Worm (Caenorhabditis elegans) whole organism, L1 larva: ENCODE data around the gene srx-5.

Source experiments
- C16A3.4 ChIP-seq: fragments of 150-350 bp; optimal IDR thresholded peaks from 2 replicates; lab custom pipeline; 2014; ENCODE audit warnings: missing biosample characterization, missing genetic modification characterization
- C34B4.2 ChIP-seq: sonication (generic microtip); optimal IDR thresholded peaks from 2 replicates; lab custom pipeline; 2017; ENCODE audit warnings: mild to moderate bottlenecking, missing genetic modification characterization, missing compliant biosample characterization
- Y116A8C.19 ChIP-seq: sonication (generic microtip); optimal IDR thresholded peaks from 2 replicates; lab custom pipeline; 2016; ENCODE audit warnings: missing compliant biosample characterization, missing genetic modification characterization, borderline replicate concordance
- aha-1 ChIP-seq: fragments of 150-350 bp; optimal IDR thresholded peaks from 2 replicates; lab custom pipeline; 2014; ENCODE audit warnings: missing biosample characterization, missing genetic modification characterization
- ceh-8 ChIP-seq: fragments of 200-800 bp; sonication (Bioruptor generic); optimal IDR thresholded peaks from 2 replicates; lab custom pipeline; 2018; ENCODE audit warnings: mild to moderate bottlenecking, missing genetic modification characterization, moderate library complexity, missing compliant biosample characterization
- ceh-90 ChIP-seq: sonication (generic microtip); optimal IDR thresholded peaks from 2 replicates; lab custom pipeline; 2016; ENCODE audit warnings: missing genetic modification characterization, missing compliant biosample characterization
- ces-1 ChIP-seq: fragments of 150-350 bp; optimal IDR thresholded peaks from 2 replicates; lab custom pipeline; 2014; ENCODE audit warnings: missing biosample characterization, missing genetic modification reagents, missing genetic modification characterization
- efl-1 ChIP-seq, 4 experiments: fragments of 150-350 bp; optimal IDR thresholded peaks in 3 of 4; peaks in 1 of 4; 1 replicate in 1 of 4; 2 replicates in 3 of 4; lab custom pipeline; 2014; ENCODE audit warnings: missing biosample characterization in 2 of 4, missing genetic modification characterization in 2 of 4, missing genetic modification reagents in 2 of 4
- efl-3 ChIP-seq: fragments of 200-800 bp; sonication (Bioruptor generic); optimal IDR thresholded peaks from 2 replicates; lab custom pipeline; 2018; ENCODE audit warnings: mild to moderate bottlenecking, missing genetic modification characterization, missing compliant biosample characterization
- egl-27 ChIP-seq, 2 experiments: fragments of 150-350 bp in 1 of 2; sonication (generic microtip); optimal IDR thresholded peaks; 3 replicates each; lab custom pipeline; 2017 to 2018; ENCODE audit warnings: missing biosample characterization in 2 of 2, missing genetic modification characterization in 2 of 2, missing genetic modification reagents in 2 of 2
- elt-2 ChIP-seq: sonication (generic microtip); optimal IDR thresholded peaks from 2 replicates; lab custom pipeline; 2016; ENCODE audit warnings: missing genetic modification characterization, mild to moderate bottlenecking, inconsistent platforms, missing compliant biosample characterization, missing genetic modification reagents
- fkh-10 ChIP-seq: sonication (generic microtip); optimal IDR thresholded peaks from 2 replicates; lab custom pipeline; 2017; ENCODE audit warnings: missing biosample characterization, missing genetic modification reagents, missing genetic modification characterization
- fkh-8 ChIP-seq: sonication (generic microtip); optimal IDR thresholded peaks from 2 replicates; lab custom pipeline; 2016; ENCODE audit warnings: mild to moderate bottlenecking, missing genetic modification characterization, missing compliant biosample characterization
- grh-1 ChIP-seq: fragments of 200-800 bp; sonication (Bioruptor generic); IDR thresholded peaks from 2 replicates; pipeline ENCODE4 v1.3.6; 2022; ENCODE audit warnings: missing genetic modification reagents, missing genetic modification characterization, missing compliant biosample characterization
- hlh-17 ChIP-seq: fragments of 200-800 bp; sonication (Bioruptor generic); optimal IDR thresholded peaks from 2 replicates; lab custom pipeline; 2018; ENCODE audit warnings: missing genetic modification characterization, mild to moderate bottlenecking, missing compliant biosample characterization, moderate library complexity, borderline replicate concordance
- irx-1 ChIP-seq: sonication (generic microtip); optimal IDR thresholded peaks from 2 replicates; lab custom pipeline; 2016; ENCODE audit warnings: missing genetic modification characterization, missing compliant biosample characterization
- lin-13 ChIP-seq: fragments of 150-350 bp; optimal IDR thresholded peaks from 2 replicates; lab custom pipeline; 2014; ENCODE audit warnings: missing biosample characterization, missing genetic modification reagents, missing genetic modification characterization
- lin-14 ChIP-seq: fragments of 200-800 bp; sonication (Bioruptor generic); optimal IDR thresholded peaks from 2 replicates; lab custom pipeline; 2018; ENCODE audit warnings: mild to moderate bottlenecking, missing genetic modification characterization, moderate library complexity, missing compliant biosample characterization
- mep-1 ChIP-seq: fragments of 150-350 bp; optimal IDR thresholded peaks from 2 replicates; lab custom pipeline; 2014; ENCODE audit warnings: missing biosample characterization, missing genetic modification characterization
- nhr-11 ChIP-seq: fragments of 150-350 bp; optimal IDR thresholded peaks from 2 replicates; lab custom pipeline; 2014; ENCODE audit warnings: missing biosample characterization, missing genetic modification characterization
- nhr-12 ChIP-seq: sonication (generic microtip); optimal IDR thresholded peaks from 2 replicates; lab custom pipeline; 2017; ENCODE audit warnings: missing biosample characterization, missing genetic modification characterization
- nhr-19 ChIP-seq: fragments of 200-800 bp; sonication (Bioruptor generic); conservative IDR thresholded peaks from 2 replicates; pipeline ENCODE4 v1.3.6; 2022; ENCODE audit warnings: missing genetic modification characterization, missing compliant biosample characterization
- nhr-84 ChIP-seq: sonication (generic microtip); optimal IDR thresholded peaks from 2 replicates; lab custom pipeline; 2017; ENCODE audit warnings: missing biosample characterization, missing genetic modification characterization
- nhr-90 ChIP-seq: sonication (generic microtip); optimal IDR thresholded peaks from 2 replicates; lab custom pipeline; 2016; ENCODE audit warnings: mild to moderate bottlenecking, missing genetic modification characterization, missing compliant biosample characterization; ENCODE audit not compliant: poor library complexity
- skn-1 ChIP-seq: fragments of 150-350 bp; optimal IDR thresholded peaks from 2 replicates; lab custom pipeline; 2014; ENCODE audit warnings: missing biosample characterization, missing genetic modification characterization
- sup-37 ChIP-seq: fragments of 200-800 bp; sonication (Bioruptor generic); optimal IDR thresholded peaks from 2 replicates; lab custom pipeline; 2018; ENCODE audit warnings: mild to moderate bottlenecking, missing genetic modification characterization, missing compliant biosample characterization
- tlp-1 ChIP-seq: fragments of 150-350 bp; optimal IDR thresholded peaks from 2 replicates; lab custom pipeline; 2014; ENCODE audit warnings: missing biosample characterization, missing genetic modification characterization
- unc-130 ChIP-seq: fragments of 150-350 bp; optimal IDR thresholded peaks from 2 replicates; lab custom pipeline; 2017; ENCODE audit warnings: missing biosample characterization, missing genetic modification characterization, inconsistent platforms
- unc-62 ChIP-seq: fragments of 150-350 bp; optimal IDR thresholded peaks from 2 replicates; lab custom pipeline; 2014; ENCODE audit warnings: missing biosample characterization, missing genetic modification reagents, missing genetic modification characterization
- unc-86 ChIP-seq: sonication (generic microtip); optimal IDR thresholded peaks from 2 replicates; lab custom pipeline; 2016; ENCODE audit warnings: missing genetic modification characterization, missing compliant biosample characterization
- unc-98 ChIP-seq: fragments of 200-800 bp; sonication (Bioruptor generic); IDR thresholded peaks from 2 replicates; pipeline ENCODE4 v1.3.6; 2022; ENCODE audit warnings: missing genetic modification characterization, missing compliant biosample characterization
- vab-15 ChIP-seq: sonication (generic microtip); optimal IDR thresholded peaks from 2 replicates; lab custom pipeline; 2017; ENCODE audit warnings: missing genotype, mild to moderate bottlenecking, missing genetic modification characterization, missing compliant biosample characterization
- xbp-1 ChIP-seq: sonication (generic microtip); optimal IDR thresholded peaks from 2 replicates; lab custom pipeline; 2016; ENCODE audit warnings: missing genetic modification characterization, missing compliant biosample characterization
- ztf-4 ChIP-seq: fragments of 150-350 bp; optimal IDR thresholded peaks from 2 replicates; lab custom pipeline; 2014; ENCODE audit warnings: missing biosample characterization, missing genetic modification characterization

srx-5 gene

DNA sequence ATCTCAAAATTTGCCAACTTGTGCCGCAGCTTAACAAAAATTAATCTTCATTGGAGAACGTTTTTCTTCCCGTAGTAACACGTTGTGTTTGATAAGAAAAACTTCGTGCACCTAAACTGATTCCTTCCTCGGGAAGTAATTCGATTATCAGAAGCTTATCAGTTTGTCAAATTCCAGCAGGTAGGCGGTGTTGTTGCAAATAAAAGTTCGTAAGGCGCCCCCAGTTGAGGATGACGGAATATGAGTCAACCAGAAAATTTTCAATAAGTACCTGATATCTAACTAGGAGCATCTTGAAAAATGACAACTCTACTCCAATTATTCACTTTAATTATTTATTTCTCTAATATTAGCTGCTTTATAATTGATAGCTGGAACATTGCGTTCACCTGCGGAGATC, 41.9 kb downstream of the srx-5 start, which contains the start of gene C05E4.7:
C05E4.7 (plus strand) TSS at position 301 of the 400 bp plus-strand sequence.
- no peak for TF ChIP-seq unc-98 (GFP tag; lab: Robert Waterston, UW)
- TF ChIP-seq efl-1 (optimal IDR thresholded peaks at IDR 0.05; lab: Kevin White, UChicago), result no peak
- TF ChIP-seq efl-1 (GFP tag; optimal IDR thresholded peaks at IDR 0.05 in 1 of 2; lab: Kevin White, UChicago), result peak in 1 of 2 experiments; percentile 32

DNA sequence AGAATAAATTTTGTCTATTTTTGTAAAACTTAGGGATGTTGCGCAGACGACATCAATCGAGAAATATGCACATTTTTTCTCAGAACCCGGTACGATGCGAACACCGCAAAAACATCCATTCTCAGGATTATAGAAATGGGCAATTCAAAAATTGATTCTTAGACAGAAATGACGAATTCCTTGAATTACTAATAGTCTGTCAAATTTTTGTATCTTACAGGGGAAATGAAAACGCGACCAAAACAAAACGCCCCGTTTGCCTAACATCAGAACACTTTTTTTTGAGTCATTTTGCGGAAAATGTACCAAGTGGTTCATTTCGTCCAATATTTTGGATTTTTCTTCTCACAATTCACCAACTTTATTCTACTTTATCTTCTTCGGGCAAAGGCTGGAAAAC, 43.5 kb downstream of the srx-5 start, which contains the start of gene str-134:
str-134 (plus strand) TSS at position 301 of the 400 bp plus-strand sequence.
- TF ChIP-seq mep-1 (tag; lab: Kevin White, UChicago), result no peak
- TF ChIP-seq lin-13 (GFP tag; lab: Kevin White, UChicago), result no peak
- TF ChIP-seq egl-27 (tag; optimal IDR thresholded peaks at IDR 0.05; lab: Kevin White, UChicago), result no peak
- TF ChIP-seq aha-1 (tag; lab: Kevin White, UChicago), result no peak
- TF ChIP-seq vab-15, result no peak
- TF ChIP-seq efl-3 (GFP tag; lab: Kevin White, UChicago), result no peak
- TF ChIP-seq elt-2, result no peak
- TF ChIP-seq fkh-8, result no peak
- TF ChIP-seq Y116A8C.19 (tag; lab: Kevin White, UChicago), result no peak
- no peak for TF ChIP-seq nhr-84 (tag; lab: Kevin White, UChicago)
- no peak for TF ChIP-seq ceh-8 (GFP tag; lab: Kevin White, UChicago)
- no peak for TF ChIP-seq C34B4.2 (tag; lab: Kevin White, UChicago)
- no peak for TF ChIP-seq sup-37 (GFP tag; lab: Kevin White, UChicago)
- TF ChIP-seq hlh-17 (GFP tag; lab: Kevin White, UChicago), result no peak
- TF ChIP-seq lin-14 (GFP tag; lab: Kevin White, UChicago), result no peak
- no peak for TF ChIP-seq ztf-4 (tag; lab: Kevin White, UChicago)
- no peak for TF ChIP-seq nhr-19 (GFP tag; lab: Robert Waterston, UW)

DNA sequence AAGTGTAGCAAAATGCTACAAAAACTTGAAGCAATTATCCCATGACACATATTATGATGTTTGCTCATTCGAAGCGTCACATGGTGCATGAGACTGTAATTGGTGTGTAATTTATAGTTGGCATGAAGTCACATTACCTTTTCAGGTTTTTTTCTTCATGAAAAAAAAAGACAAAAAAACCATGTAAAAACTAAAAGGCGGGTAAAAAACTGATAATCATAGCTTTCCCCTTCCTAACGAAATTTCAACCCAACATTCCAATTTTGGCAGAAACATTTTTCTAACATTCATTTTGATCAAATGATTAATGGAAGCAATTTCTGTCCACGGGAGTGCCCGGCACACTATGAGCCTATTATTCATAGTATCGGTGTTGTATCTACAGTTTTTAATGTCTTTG, 48.2 kb downstream of the srx-5 start, which contains the start of gene sri-4:
sri-4 (plus strand) TSS at position 301 of the 400 bp plus-strand sequence.
- TF ChIP-seq nhr-90 (no peak), unc-62 (GFP tag; lab: Kevin White, UChicago) (no peak), ces-1 (GFP tag; lab: Kevin White, UChicago) (no peak), skn-1 (no peak), sup-37 (GFP tag; lab: Kevin White, UChicago) (no peak), fkh-10 (GFP tag; lab: Kevin White, UChicago) (no peak), grh-1 (GFP tag; lab: Robert Waterston, UW) (no peak), unc-130 (tag; lab: Kevin White, UChicago) (no peak), unc-86 (no peak), C16A3.4 (tag; lab: Kevin White, UChicago) (no peak), nhr-12 (no peak), ceh-90 (tag; lab: Kevin White, UChicago) (no peak), nhr-11 (tag; lab: Kevin White, UChicago) (no peak), tlp-1 (no peak), xbp-1 (no peak), irx-1 (tag; lab: Kevin White, UChicago) (no peak)
